Fruit fly (Drosophila melanogaster) whole organism, wandering third instar larva: Measurements from ENCODE around the gene Cyp12a4.

Source experiments
- Abd-B ChIP-seq: fragments of >200 bp; optimal IDR thresholded peaks from 2 replicates; lab custom pipeline; 2017; ENCODE audit warnings: missing biosample characterization, missing genetic modification characterization
- CG32264 ChIP-seq: fragments of 200-800 bp; sonication (Bioruptor generic); optimal IDR thresholded peaks from 2 replicates; lab custom pipeline; 2016; ENCODE audit warnings: missing biosample characterization, missing genetic modification characterization
- CG9705 ChIP-seq: fragments of 200-800 bp; sonication (Bioruptor generic); optimal IDR thresholded peaks from 2 replicates; lab custom pipeline; 2018; ENCODE audit warnings: missing biosample characterization, mild to moderate bottlenecking, missing genetic modification characterization
- CrebA ChIP-seq: fragments of 200-800 bp; sonication (Bioruptor generic); optimal IDR thresholded peaks from 2 replicates; lab custom pipeline; 2016; ENCODE audit warnings: missing biosample characterization, mild to moderate bottlenecking, missing genetic modification characterization, borderline replicate concordance
- Dfd ChIP-seq: fragments of >200 bp; optimal IDR thresholded peaks from 2 replicates; lab custom pipeline; 2017; ENCODE audit warnings: missing biosample characterization, missing genetic modification characterization
- Dif ChIP-seq: fragments of 200-275, 200-300 bp; sonication (Bioruptor generic); optimal IDR thresholded peaks from 2 replicates; lab custom pipeline; 2018; ENCODE audit warnings: missing biosample characterization, missing genetic modification characterization; ENCODE audit not compliant: partially characterized antibody
- GATAd ChIP-seq: sonication (Bioruptor generic); optimal IDR thresholded peaks from 2 replicates; lab custom pipeline; 2016; ENCODE audit warnings: missing biosample characterization, missing genetic modification characterization
- HLH106 ChIP-seq: fragments of 200-800 bp; optimal IDR thresholded peaks from 3 replicates; lab custom pipeline; 2019; ENCODE audit warnings: missing biosample characterization, mild to moderate bottlenecking, missing genetic modification characterization, moderate library complexity
- Hnf4 ChIP-seq: fragments of 200-800 bp; sonication (Bioruptor generic); optimal IDR thresholded peaks from 2 replicates; lab custom pipeline; 2016; ENCODE audit warnings: missing biosample characterization, mild to moderate bottlenecking, missing genetic modification characterization
- Hr78 ChIP-seq: fragments of >200 bp; optimal IDR thresholded peaks from 2 replicates; lab custom pipeline; 2017; ENCODE audit warnings: missing biosample characterization, missing genetic modification characterization
- Hr83 ChIP-seq: fragments of 200-300 bp; sonication (Bioruptor generic); optimal IDR thresholded peaks from 2 replicates; lab custom pipeline; 2016; ENCODE audit warnings: missing biosample characterization, mild to moderate bottlenecking, missing genetic modification characterization, moderate library complexity; ENCODE audit not compliant: poor library complexity, severe bottlenecking
- Jra ChIP-seq: sonication (Bioruptor generic); optimal IDR thresholded peaks from 2 replicates; lab custom pipeline; 2016; ENCODE audit warnings: missing biosample characterization, missing genetic modification characterization
- Mio ChIP-seq: sonication (Bioruptor generic); optimal IDR thresholded peaks from 2 replicates; lab custom pipeline; 2016; ENCODE audit warnings: missing biosample characterization, missing genetic modification characterization
- Myc ChIP-seq: fragments of >200 bp; optimal IDR thresholded peaks from 2 replicates; lab custom pipeline; 2017
- N ChIP-seq: fragments of >200 bp; optimal IDR thresholded peaks from 2 replicates; lab custom pipeline; 2018; ENCODE audit warnings: missing biosample characterization, missing external identifiers, missing genetic modification characterization
- OdsH ChIP-seq: fragments of 200-800 bp; sonication (Bioruptor generic); optimal IDR thresholded peaks from 2 replicates; lab custom pipeline; 2016; ENCODE audit warnings: missing biosample characterization, mild to moderate bottlenecking, missing genetic modification characterization
- Rel ChIP-seq, 2 experiments: fragments of 200-800 bp; sonication (Bioruptor generic) in 1 of 2; optimal IDR thresholded peaks; 2 replicates in 1 of 2; 3 replicates in 1 of 2; lab custom pipeline; 2016 to 2019; ENCODE audit warnings: mild to moderate bottlenecking in 2 of 2, missing biosample characterization in 2 of 2, missing genetic modification characterization in 2 of 2, moderate library complexity in 1 of 2
- Sp1 ChIP-seq: fragments of 200-800 bp; sonication (Bioruptor generic); optimal IDR thresholded peaks from 3 replicates; lab custom pipeline; 2019; ENCODE audit warnings: missing biosample characterization, mild to moderate bottlenecking, missing genetic modification characterization, moderate library complexity
- Vsx2 ChIP-seq: fragments of 200-300, 225-300 bp; sonication (Bioruptor generic); optimal IDR thresholded peaks from 2 replicates; lab custom pipeline; 2018; ENCODE audit warnings: missing biosample characterization, missing genetic modification characterization; ENCODE audit not compliant: partially characterized antibody
- br ChIP-seq: fragments of 200-800 bp; sonication (Bioruptor generic); optimal IDR thresholded peaks from 2 replicates; lab custom pipeline; 2016; ENCODE audit warnings: missing biosample characterization, missing genetic modification characterization
- brk ChIP-seq: fragments of 200-800 bp; sonication (Bioruptor generic); optimal IDR thresholded peaks from 2 replicates; lab custom pipeline; 2016; ENCODE audit warnings: missing biosample characterization, mild to moderate bottlenecking, missing genetic modification characterization
- dl ChIP-seq, 2 experiments: fragments of 175-275, 200-275 bp in 1 of 2; fragments of 200-275 bp in 1 of 2; sonication (Bioruptor generic); optimal IDR thresholded peaks; lab custom pipeline; 2018; ENCODE audit warnings: mild to moderate bottlenecking in 2 of 2, missing biosample characterization in 2 of 2, missing genetic modification characterization in 2 of 2, moderate library complexity in 2 of 2; ENCODE audit not compliant: partially characterized antibody in 2 of 2, insufficient read depth in 1 of 2
- dmrt93B ChIP-seq: fragments of 200-800 bp; sonication (Bioruptor generic); optimal IDR thresholded peaks from 2 replicates; lab custom pipeline; 2018; ENCODE audit warnings: missing biosample characterization, mild to moderate bottlenecking, missing genetic modification characterization
- dsf ChIP-seq: sonication (Bioruptor generic); optimal IDR thresholded peaks from 2 replicates; lab custom pipeline; 2016; ENCODE audit warnings: missing biosample characterization, missing genetic modification characterization, borderline replicate concordance
- ey ChIP-seq: fragments of 200-800 bp; sonication (Bioruptor generic); optimal IDR thresholded peaks from 2 replicates; lab custom pipeline; 2016; ENCODE audit warnings: missing biosample characterization, missing genetic modification characterization
- foxo ChIP-seq, 2 experiments: fragments of 200-800 bp; sonication (Bioruptor generic); optimal IDR thresholded peaks; 2 replicates in 1 of 2; 3 replicates in 1 of 2; lab custom pipeline; 2016 to 2017; ENCODE audit warnings: missing biosample characterization in 2 of 2, missing genetic modification characterization in 2 of 2
- fru ChIP-seq: fragments of 200-800 bp; sonication (Bioruptor generic); optimal IDR thresholded peaks from 3 replicates; lab custom pipeline; 2016; ENCODE audit warnings: missing biosample characterization, mild to moderate bottlenecking, missing genetic modification characterization
- h ChIP-seq: fragments of 200-800 bp; sonication (Bioruptor generic); optimal IDR thresholded peaks from 3 replicates; lab custom pipeline; 2016; ENCODE audit warnings: missing biosample characterization, mild to moderate bottlenecking, missing genetic modification characterization
- jim ChIP-seq: fragments of 175-275, 200-325 bp; sonication (Bioruptor generic); optimal IDR thresholded peaks from 2 replicates; lab custom pipeline; 2016; ENCODE audit warnings: missing biosample characterization, mild to moderate bottlenecking, missing genetic modification characterization
- lola ChIP-seq: fragments of >200 bp; optimal IDR thresholded peaks from 2 replicates; lab custom pipeline; 2017; ENCODE audit warnings: missing biosample characterization, missing genetic modification characterization
- pan ChIP-seq: fragments of >200 bp; optimal IDR thresholded peaks from 2 replicates; lab custom pipeline; 2017
- psq ChIP-seq: fragments of 200-800 bp; sonication (Bioruptor generic); optimal IDR thresholded peaks from 3 replicates; lab custom pipeline; 2017; ENCODE audit warnings: missing biosample characterization, mild to moderate bottlenecking, missing genetic modification characterization, moderate library complexity
- rgr ChIP-seq: fragments of 200-800 bp; sonication (Bioruptor generic); optimal IDR thresholded peaks from 3 replicates; lab custom pipeline; 2016; ENCODE audit warnings: missing biosample characterization, mild to moderate bottlenecking, missing genetic modification characterization
- sage ChIP-seq: fragments of 200-800 bp; sonication (Bioruptor generic); optimal IDR thresholded peaks from 2 replicates; lab custom pipeline; 2016; ENCODE audit warnings: missing biosample characterization, mild to moderate bottlenecking, missing genetic modification characterization
- sv ChIP-seq: fragments of 200-800 bp; sonication (Bioruptor generic); optimal IDR thresholded peaks from 3 replicates; lab custom pipeline; 2016; ENCODE audit warnings: missing biosample characterization, missing genetic modification characterization
- tai ChIP-seq: sonication (Bioruptor generic); optimal IDR thresholded peaks from 2 replicates; lab custom pipeline; 2016; ENCODE audit warnings: missing biosample characterization, missing genetic modification characterization
- usp ChIP-seq: fragments of >200 bp; optimal IDR thresholded peaks from 2 replicates; lab custom pipeline; 2017; ENCODE audit warnings: missing biosample characterization, missing genetic modification characterization
- woc ChIP-seq: sonication (Bioruptor generic); optimal IDR thresholded peaks from 2 replicates; lab custom pipeline; 2016; ENCODE audit warnings: missing biosample characterization, mild to moderate bottlenecking, missing genetic modification characterization

The Cyp12a4 gene

DNA sequence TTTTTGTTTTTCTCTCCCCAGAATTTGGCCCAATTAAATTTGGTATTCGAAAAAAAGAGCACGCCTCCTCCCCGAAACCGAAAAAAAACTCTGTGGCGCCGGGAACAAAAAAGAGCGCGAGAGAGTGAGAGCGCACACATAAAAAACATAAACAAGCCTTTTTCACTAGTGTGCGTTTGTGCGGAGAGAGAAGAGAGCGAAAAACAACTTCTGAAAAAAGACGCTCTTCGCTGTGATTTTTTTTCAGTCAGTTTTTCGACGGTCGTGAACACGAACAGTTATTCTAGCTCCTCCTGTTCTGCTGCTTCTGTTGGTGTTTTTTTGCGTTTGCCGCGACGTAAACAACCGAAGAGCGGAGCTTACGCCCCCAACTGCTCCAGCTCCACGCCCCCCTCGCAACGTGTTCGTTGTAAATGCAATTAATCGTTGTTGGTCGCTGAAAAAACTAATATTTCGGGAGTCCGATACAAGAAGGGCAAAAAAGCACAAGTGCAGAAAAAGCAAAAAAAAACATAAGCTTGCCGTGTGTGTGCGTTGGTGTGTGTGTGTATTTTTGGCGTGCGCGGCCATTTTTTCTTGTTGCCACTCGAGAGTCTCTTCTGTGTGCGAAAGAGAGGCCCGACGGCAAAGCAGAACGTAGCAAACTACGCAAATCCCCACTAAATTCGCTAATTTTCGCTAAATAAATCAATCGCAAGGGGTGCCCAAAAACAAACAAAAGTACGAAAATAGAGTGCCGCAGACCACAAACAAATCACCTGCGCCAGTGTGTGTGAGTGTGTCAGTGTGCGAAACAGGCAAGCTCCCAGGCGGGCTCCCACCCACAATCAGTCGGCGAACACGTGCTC is 29.2 kb downstream of the Cyp12a4 start, which contains the start of gene sqz:
Gene sqz, plus strand, starts transcription at position 240 of the 848 bp plus-strand sequence.
- TF ChIP-seq dl (GFP tag; optimal IDR thresholded peaks at IDR 0.05; lab: Kevin White, UChicago; ENCODE audit: insufficient read depth in 1 of 2, partially characterized antibody in 2 of 2): peak; percentile 69 to 91
- no peak for TF ChIP-seq pan (lab: Kevin White, UChicago)
- TF ChIP-seq Sp1: peak; percentile 83
- peak; percentile 84 for TF ChIP-seq Rel (GFP tag; optimal IDR thresholded peaks at IDR 0.05; lab: Kevin White, UChicago)
- peak; percentile 49 for TF ChIP-seq Rel (tag; optimal IDR thresholded peaks at IDR 0.05; lab: Kevin White, UChicago)
- peak in 1 of 2 experiments; percentile 6 for TF ChIP-seq foxo (GFP tag; optimal IDR thresholded peaks at IDR 0.05; lab: Kevin White, UChicago)
- TF ChIP-seq CrebA (GFP tag; lab: Kevin White, UChicago): no peak
- TF ChIP-seq OdsH: peak; percentile 56
- TF ChIP-seq brk (GFP tag; lab: Kevin White, UChicago): peak; percentile 42
- peak; percentile 21 for TF ChIP-seq HLH106 (tag; lab: Kevin White, UChicago)
- no peak for TF ChIP-seq CG9705 (GFP tag; lab: Kevin White, UChicago)
- no peak for TF ChIP-seq Dfd
- no peak for TF ChIP-seq Jra (GFP tag; lab: Kevin White, UChicago)
- no peak for TF ChIP-seq rgr (GFP tag; lab: Kevin White, UChicago)
- no peak for TF ChIP-seq dmrt93B (GFP tag; lab: Kevin White, UChicago)
- TF ChIP-seq tai (GFP tag; lab: Kevin White, UChicago): no peak
- TF ChIP-seq sage: peak; percentile 74
- TF ChIP-seq Hr78: no peak
- TF ChIP-seq ey (GFP tag; lab: Kevin White, UChicago): no peak
- no peak for TF ChIP-seq CG32264 (GFP tag; lab: Kevin White, UChicago)
- no peak for TF ChIP-seq woc
- no peak for TF ChIP-seq Abd-B (GFP tag; lab: Kevin White, UChicago)
- peak; percentile 94 for TF ChIP-seq Dif (GFP tag; lab: Kevin White, UChicago)
- peak; percentile 79 for TF ChIP-seq Vsx2 (GFP tag; lab: Kevin White, UChicago)
- TF ChIP-seq Myc (lab: Kevin White, UChicago): no peak
- TF ChIP-seq sv (GFP tag; lab: Kevin White, UChicago): no peak
- TF ChIP-seq Hnf4: peak; percentile 34
- no peak for TF ChIP-seq Mio (GFP tag; lab: Kevin White, UChicago)
- TF ChIP-seq lola (GFP tag; lab: Kevin White, UChicago): peak; percentile 72
- TF ChIP-seq fru (GFP tag; lab: Kevin White, UChicago): peak; percentile 46
- no peak for TF ChIP-seq jim (GFP tag; lab: Kevin White, UChicago)
- no peak for TF ChIP-seq usp (GFP tag; lab: Kevin White, UChicago)
- peak; percentile 46 for TF ChIP-seq br (GFP tag; lab: Kevin White, UChicago)
- no peak for TF ChIP-seq GATAd (GFP tag; lab: Kevin White, UChicago)
- peak; percentile 28 for TF ChIP-seq N (GFP tag; lab: Kevin White, UChicago)
- TF ChIP-seq psq (GFP tag; lab: Kevin White, UChicago): peak; percentile 77
- no peak for TF ChIP-seq dsf (GFP tag; lab: Kevin White, UChicago)
- peak; percentile 50 for TF ChIP-seq Hr83 (GFP tag; lab: Kevin White, UChicago)
- peak; percentile 37 for TF ChIP-seq h (GFP tag; lab: Kevin White, UChicago)

dm6 chr3R:19164873-19165456 is 30.0 kb downstream of the Cyp12a4 start:
- TF ChIP-seq fru (GFP tag; lab: Kevin White, UChicago) (peak; percentile 5), Rel (GFP tag; optimal IDR thresholded peaks at IDR 0.05; lab: Kevin White, UChicago) (no peak), Rel (tag; optimal IDR thresholded peaks at IDR 0.05; lab: Kevin White, UChicago) (no peak), woc (peak; percentile 33), Hr78 (no peak), OdsH (peak; percentile 10), rgr (GFP tag; lab: Kevin White, UChicago) (peak; percentile 35), dmrt93B (GFP tag; lab: Kevin White, UChicago) (peak; percentile 5), psq (GFP tag; lab: Kevin White, UChicago) (no peak), tai (GFP tag; lab: Kevin White, UChicago) (no peak), lola (GFP tag; lab: Kevin White, UChicago) (no peak), br (GFP tag; lab: Kevin White, UChicago) (no peak), sage (peak; percentile 26), CrebA (GFP tag; lab: Kevin White, UChicago) (no peak), HLH106 (tag; lab: Kevin White, UChicago) (peak; percentile 30), foxo (GFP tag; optimal IDR thresholded peaks at IDR 0.05; lab: Kevin White, UChicago) (peak in 1 of 2 experiments; percentile 33), Myc (lab: Kevin White, UChicago) (no peak), brk (GFP tag; lab: Kevin White, UChicago) (no peak), Sp1 (no peak), pan (lab: Kevin White, UChicago) (no peak), CG32264 (GFP tag; lab: Kevin White, UChicago) (peak; percentile 55), Hr83 (GFP tag; lab: Kevin White, UChicago) (no peak), h (GFP tag; lab: Kevin White, UChicago) (peak; percentile 23)
- TF ChIP-seq, all 38 proteins: peak for 10
